Fruit fly (Drosophila melanogaster) whole organism, adult: Measurements from ENCODE around the gene CG6972.

Source experiments
- CG12768 ChIP-seq: fragments of 200-800 bp; sonication (Bioruptor generic); optimal IDR thresholded peaks from 2 replicates; lab custom pipeline; 2017; ENCODE audit warnings: missing biosample characterization, missing genetic modification characterization, mild to moderate bottlenecking, moderate library complexity, missing genetic modification reagents
- CG5204 ChIP-seq: fragments of 200-800 bp; sonication (Bioruptor generic); optimal IDR thresholded peaks from 2 replicates; lab custom pipeline; 2016; ENCODE audit warnings: missing biosample characterization, missing genetic modification characterization
- CG7101 ChIP-seq: fragments of 200-800 bp; sonication (Bioruptor generic); optimal IDR thresholded peaks from 2 replicates; lab custom pipeline; 2018; ENCODE audit warnings: missing biosample characterization, mild to moderate bottlenecking, missing genetic modification characterization, moderate library complexity
- kay ChIP-seq: fragments of 200-800 bp; sonication (Bioruptor generic); peaks from one replicate; lab custom pipeline; 2016; ENCODE audit warnings: missing biosample characterization, missing genetic modification characterization, borderline replicate concordance
- ovo ChIP-seq: fragments of 200-800 bp; sonication (Bioruptor generic); optimal IDR thresholded peaks from 2 replicates; lab custom pipeline; 2016; ENCODE audit warnings: missing biosample characterization, missing genetic modification characterization
- pad ChIP-seq: fragments of 200-800 bp; sonication (Bioruptor generic); optimal IDR thresholded peaks from 3 replicates; lab custom pipeline; 2017; ENCODE audit warnings: missing biosample characterization, missing genetic modification characterization, mild to moderate bottlenecking, moderate library complexity, missing genetic modification reagents

- no peak for TF ChIP-seq CG7101
- TF ChIP-seq pad (GFP tag; lab: Kevin White, UChicago) = no peak
- TF ChIP-seq CG12768 (GFP tag; lab: Kevin White, UChicago) = no peak
- TF ChIP-seq ovo (GFP tag; lab: Kevin White, UChicago) = no peak
- TF ChIP-seq kay (GFP tag; lab: Kevin White, UChicago) = no peak
- TF ChIP-seq CG5204 (GFP tag; lab: Kevin White, UChicago) = no peak
Observed at dm6 chr3R:22663115-22663514, 38.7 kb upstream of the CG6972 start.
